Fruit fly (Drosophila melanogaster) whole organism, embryonic: ENCODE data around the gene TpnC25D.

ENCODE experiments used
- Asciz ChIP-seq: fragments of 200-800 bp; sonication (Bioruptor generic); optimal IDR thresholded peaks from 2 replicates; lab custom pipeline; 2017; ENCODE audit warnings: missing biosample characterization, mild to moderate bottlenecking, missing genetic modification characterization, missing genetic modification reagents
- Atf3 ChIP-seq: fragments of 200-800 bp; sonication (Bioruptor generic); optimal IDR thresholded peaks from 3 replicates; lab custom pipeline; 2016; ENCODE audit warnings: missing biosample characterization, missing genetic modification characterization
- BEAF-32 ChIP-seq: fragments of 200-800 bp; sonication (Bioruptor generic); optimal IDR thresholded peaks from 3 replicates; lab custom pipeline; 2017; ENCODE audit warnings: missing biosample characterization, missing genetic modification characterization, mild to moderate bottlenecking, moderate library complexity, missing genetic modification reagents
- CG10654 ChIP-seq: fragments of 200-800 bp; sonication (Bioruptor generic); optimal IDR thresholded peaks from 2 replicates; lab custom pipeline; 2016; ENCODE audit warnings: missing biosample characterization, missing genetic modification characterization
- CG1233 ChIP-seq: fragments of 200-800 bp; sonication (Bioruptor generic); optimal IDR thresholded peaks from 4 replicates; lab custom pipeline; 2018; ENCODE audit warnings: missing biosample characterization, mild to moderate bottlenecking, missing genetic modification characterization
- CG14050 ChIP-seq: fragments of 200-800 bp; sonication (Bioruptor generic); IDR thresholded peaks from 3 replicates; pipeline ENCODE4 v1.3.6; 2022; ENCODE audit warnings: missing biosample characterization, missing genetic modification characterization
- CG14860 ChIP-seq: fragments of 200-800 bp; sonication (Bioruptor generic); IDR thresholded peaks from 3 replicates; pipeline ENCODE4 v1.3.6; 2022; ENCODE audit warnings: missing biosample characterization, missing genetic modification characterization; ENCODE audit not compliant: partially characterized antibody
- CG1647 ChIP-seq: fragments of 200-800 bp; sonication (Bioruptor generic); optimal IDR thresholded peaks from 3 replicates; lab custom pipeline; 2016; ENCODE audit warnings: missing biosample characterization, missing genetic modification characterization
- CG17612 ChIP-seq: fragments of 200-800 bp; sonication (Bioruptor generic); IDR thresholded peaks from 2 replicates; pipeline ENCODE4 v1.3.6; 2022; ENCODE audit warnings: missing biosample characterization, missing genetic modification characterization
- CG18476 ChIP-seq: fragments of 200-800 bp; sonication (Bioruptor generic); optimal IDR thresholded peaks from 2 replicates; lab custom pipeline; 2016; ENCODE audit warnings: missing biosample characterization, mild to moderate bottlenecking, missing genetic modification characterization
- CG2712 ChIP-seq: fragments of 200-800 bp; optimal IDR thresholded peaks from 3 replicates; lab custom pipeline; 2019; ENCODE audit warnings: missing biosample characterization, mild to moderate bottlenecking, missing genetic modification characterization, moderate library complexity
- CG2875 ChIP-seq: fragments of 200-800 bp; sonication (Bioruptor generic); optimal IDR thresholded peaks from 2 replicates; lab custom pipeline; 2017; ENCODE audit warnings: missing biosample characterization, mild to moderate bottlenecking, missing genetic modification characterization, missing genetic modification reagents
- CG31441 ChIP-seq: fragments of 200-800 bp; sonication (Bioruptor generic); IDR thresholded peaks from 2 replicates; pipeline ENCODE4 v1.3.6; 2022; ENCODE audit warnings: missing biosample characterization, missing genetic modification characterization
- CG4404 ChIP-seq: fragments of 200-800 bp; sonication (Bioruptor generic); IDR thresholded peaks from 2 replicates; pipeline ENCODE4 v1.3.6; 2022; ENCODE audit warnings: missing biosample characterization, missing genetic modification characterization
- CG4424 ChIP-seq: fragments of 200-800 bp; sonication (Bioruptor generic); optimal IDR thresholded peaks from 3 replicates; lab custom pipeline; 2016; ENCODE audit warnings: missing biosample characterization, missing genetic modification characterization
- CG4707 ChIP-seq: fragments of 200-800 bp; sonication (Bioruptor generic); optimal IDR thresholded peaks from 2 replicates; lab custom pipeline; 2018; ENCODE audit warnings: missing biosample characterization, mild to moderate bottlenecking, missing genetic modification characterization, moderate library complexity
- CG6254 ChIP-seq: fragments of 200-800 bp; sonication (Bioruptor generic); optimal IDR thresholded peaks from 3 replicates; lab custom pipeline; 2017; ENCODE audit warnings: mild to moderate bottlenecking, missing biosample characterization, missing genetic modification reagents, missing genetic modification characterization
- CG6813 ChIP-seq: fragments of 200-800 bp; sonication (Bioruptor generic); optimal IDR thresholded peaks from 2 replicates; lab custom pipeline; 2017; ENCODE audit warnings: missing biosample characterization, missing genetic modification characterization, mild to moderate bottlenecking, moderate library complexity, missing genetic modification reagents
- CG8924 ChIP-seq: fragments of 200-800 bp; optimal IDR thresholded peaks from 3 replicates; lab custom pipeline; 2019; ENCODE audit warnings: missing biosample characterization, mild to moderate bottlenecking, missing genetic modification characterization, moderate library complexity
- CG9727 ChIP-seq: fragments of 200-800 bp; sonication (Bioruptor generic); optimal IDR thresholded peaks from 3 replicates; lab custom pipeline; 2017; ENCODE audit warnings: missing biosample characterization, mild to moderate bottlenecking, missing genetic modification characterization
- CG9932 ChIP-seq: fragments of 200-800 bp; sonication (Bioruptor generic); IDR thresholded peaks from 2 replicates; pipeline ENCODE4 v1.3.6; 2022; ENCODE audit warnings: missing biosample characterization, missing genetic modification characterization
- CkIIα-i1 ChIP-seq: fragments of 200-800 bp; sonication (Bioruptor generic); IDR thresholded peaks from 2 replicates; pipeline ENCODE4 v1.3.6; 2022; ENCODE audit warnings: missing biosample characterization, missing genetic modification characterization
- D19A ChIP-seq: fragments of 200-800 bp; optimal IDR thresholded peaks from 3 replicates; lab custom pipeline; 2019; ENCODE audit warnings: missing biosample characterization, mild to moderate bottlenecking, missing genetic modification characterization, moderate library complexity
- Eip74EF ChIP-seq, 2 experiments: fragments of 200-800 bp in 1 of 2; fragments of >200 bp in 1 of 2; sonication (Bioruptor generic) in 1 of 2; optimal IDR thresholded peaks; 2 replicates each; lab custom pipeline; 2017 to 2019; ENCODE audit warnings: missing biosample characterization in 2 of 2, missing genetic modification characterization in 2 of 2, mild to moderate bottlenecking in 1 of 2, moderate library complexity in 1 of 2
- HLH3B ChIP-seq: fragments of 200-800 bp; sonication (Bioruptor generic); IDR thresholded peaks from 2 replicates; pipeline ENCODE4 v1.3.6; 2022; ENCODE audit warnings: missing biosample characterization, missing genetic modification characterization
- Hr78 ChIP-seq, 2 experiments: fragments of 200-800 bp in 1 of 2; fragments of >200 bp in 1 of 2; sonication (Bioruptor generic) in 1 of 2; optimal IDR thresholded peaks; 2 replicates each; lab custom pipeline; 2017 to 2019; ENCODE audit warnings: missing biosample characterization in 2 of 2, missing genetic modification characterization in 2 of 2, mild to moderate bottlenecking in 1 of 2, moderate library complexity in 1 of 2
- Lhr ChIP-seq: fragments of 200-800 bp; sonication (Bioruptor generic); optimal IDR thresholded peaks from 3 replicates; lab custom pipeline; 2017; ENCODE audit warnings: mild to moderate bottlenecking, missing biosample characterization, missing genetic modification reagents, missing genetic modification characterization
- Nf-YB ChIP-seq: fragments of 200-800 bp; sonication (Bioruptor generic); optimal IDR thresholded peaks from 3 replicates; lab custom pipeline; 2019; ENCODE audit warnings: missing biosample characterization, mild to moderate bottlenecking, missing genetic modification characterization, moderate library complexity
- PHDP ChIP-seq: fragments of 200-800 bp; sonication (Bioruptor generic); optimal IDR thresholded peaks from 3 replicates; lab custom pipeline; 2018; ENCODE audit warnings: missing biosample characterization, mild to moderate bottlenecking, missing genetic modification characterization, moderate library complexity
- Six4 ChIP-seq: fragments of 200-800 bp; sonication (Bioruptor generic); optimal IDR thresholded peaks from 2 replicates; lab custom pipeline; 2016; ENCODE audit warnings: missing biosample characterization, missing genetic modification characterization
- Xrp1 ChIP-seq: fragments of 200-800 bp; sonication (Bioruptor generic); IDR thresholded peaks from 2 replicates; pipeline ENCODE4 v1.3.6; 2022; ENCODE audit warnings: missing biosample characterization, missing genetic modification characterization
- YL-1 ChIP-seq: fragments of 200-800 bp; sonication (Bioruptor generic); optimal IDR thresholded peaks from 3 replicates; lab custom pipeline; 2017; ENCODE audit warnings: missing biosample characterization, mild to moderate bottlenecking, missing genetic modification characterization
- bowl ChIP-seq: fragments of 200-800 bp; sonication (Bioruptor generic); IDR thresholded peaks from 2 replicates; pipeline ENCODE4 v1.3.6; 2022; ENCODE audit warnings: missing biosample characterization, missing genetic modification characterization
- cato ChIP-seq: fragments of 200-800 bp; sonication (Bioruptor generic); optimal IDR thresholded peaks from 2 replicates; lab custom pipeline; 2016; ENCODE audit warnings: missing biosample characterization, missing genetic modification characterization, borderline replicate concordance
- chn ChIP-seq: fragments of 200-800 bp; sonication (Bioruptor generic); optimal IDR thresholded peaks from 2 replicates; lab custom pipeline; 2016; ENCODE audit warnings: missing biosample characterization, missing genetic modification characterization
- croc ChIP-seq: fragments of 200-800 bp; sonication (Bioruptor generic); conservative IDR thresholded peaks from 3 replicates; pipeline ENCODE4 v1.3.6; 2022; ENCODE audit warnings: missing biosample characterization, missing genetic modification characterization
- eve ChIP-seq, 2 experiments: fragments of >200 bp; optimal IDR thresholded peaks; 2 replicates each; lab custom pipeline; 2017; ENCODE audit warnings: missing biosample characterization in 2 of 2, missing genetic modification characterization in 2 of 2
- gcm ChIP-seq: fragments of 200-800 bp; sonication (Bioruptor generic); optimal IDR thresholded peaks from 2 replicates; lab custom pipeline; 2019; ENCODE audit warnings: missing biosample characterization, mild to moderate bottlenecking, missing genetic modification characterization, moderate library complexity
- gfzf ChIP-seq: fragments of 200-800 bp; sonication (Bioruptor generic); optimal IDR thresholded peaks from 2 replicates; lab custom pipeline; 2016; ENCODE audit warnings: missing biosample characterization, mild to moderate bottlenecking, missing genetic modification characterization, moderate library complexity
- jing ChIP-seq: fragments of 200-800 bp; sonication (Bioruptor generic); optimal IDR thresholded peaks from 2 replicates; lab custom pipeline; 2018; ENCODE audit warnings: missing biosample characterization, mild to moderate bottlenecking, missing genetic modification characterization
- nau ChIP-seq: fragments of 200-800 bp; sonication (Bioruptor generic); optimal IDR thresholded peaks from 3 replicates; lab custom pipeline; 2017; ENCODE audit warnings: missing biosample characterization, mild to moderate bottlenecking, missing genetic modification characterization, missing genetic modification reagents
- sens ChIP-seq: fragments of 200-800 bp; sonication (Bioruptor generic); peaks from one replicate; lab custom pipeline; 2016; ENCODE audit warnings: missing biosample characterization, missing genetic modification characterization
- sisA ChIP-seq: fragments of 200-800 bp; sonication (Bioruptor generic); IDR thresholded peaks from 2 replicates; pipeline ENCODE4 v1.3.6; 2022; ENCODE audit warnings: missing biosample characterization, missing genetic modification characterization
- stwl ChIP-seq: fragments of 200-800 bp; sonication (Bioruptor generic); optimal IDR thresholded peaks from 3 replicates; lab custom pipeline; 2018; ENCODE audit warnings: missing biosample characterization, mild to moderate bottlenecking, missing genetic modification characterization, moderate library complexity
- tgo ChIP-seq: fragments of 200-800 bp; sonication (Bioruptor generic); IDR thresholded peaks from 3 replicates; pipeline ENCODE4 v1.3.6; 2022; ENCODE audit warnings: missing biosample characterization, missing genetic modification characterization
- tll ChIP-seq, 2 experiments: fragments of 200-800 bp in 1 of 2; fragments of >200 bp in 1 of 2; sonication (Bioruptor generic) in 1 of 2; optimal IDR thresholded peaks; 2 replicates each; lab custom pipeline; 2017 to 2019; ENCODE audit warnings: missing biosample characterization in 2 of 2, missing genetic modification characterization in 2 of 2, mild to moderate bottlenecking in 1 of 2, moderate library complexity in 1 of 2
- vvl ChIP-seq: fragments of 200-800 bp; sonication (Bioruptor generic); IDR thresholded peaks from 2 replicates; pipeline ENCODE4 v1.3.6; 2022; ENCODE audit warnings: missing biosample characterization, missing genetic modification characterization
- zen ChIP-seq: fragments of 200-800 bp; sonication (Bioruptor generic); optimal IDR thresholded peaks from 3 replicates; lab custom pipeline; 2018; ENCODE audit warnings: missing biosample characterization, mild to moderate bottlenecking, missing genetic modification characterization, moderate library complexity

TpnC25D gene

dm6 chr2L:5237899-5238566 lies 21.5 kb downstream of the TpnC25D start (continued):
- TF ChIP-seq CG31441 (GFP tag; lab: Robert Waterston, UW) (peak; percentile 85), CG2875 (peak; percentile 65), CG1647 (no peak), CG4404 (peak; percentile 43; the same call in 1 of the 2 replicates), gcm (GFP tag; lab: Kevin White, UChicago) (peak; percentile 87), BEAF-32 (GFP tag; lab: Kevin White, UChicago) (no peak), CG6813 (GFP tag; lab: Kevin White, UChicago) (no peak), Eip74EF (GFP tag; optimal IDR thresholded peaks at IDR 0.05; lab: Kevin White, UChicago) (peak in 1 of 2 experiments; percentile 57), CG9932 (GFP tag; lab: Robert Waterston, UW) (no peak), Asciz (GFP tag; lab: Kevin White, UChicago) (peak; percentile 30), chn (peak; percentile 9), HLH3B (peak; percentile 65), CG4424 (GFP tag; lab: Kevin White, UChicago) (peak; percentile 71), CG4707 (no peak), stwl (tag; lab: Kevin White, UChicago) (peak; percentile 31), CG6254 (GFP tag; lab: Kevin White, UChicago) (peak; percentile 69), cato (GFP tag; lab: Kevin White, UChicago) (peak; percentile 22), CG14860 (GFP tag; lab: Robert Waterston, UW) (no peak), Nf-YB (GFP tag; lab: Kevin White, UChicago) (peak; percentile 36), zen (tag; lab: Kevin White, UChicago) (peak; percentile 90), gfzf (GFP tag; lab: Kevin White, UChicago) (no peak), Six4 (peak; percentile 46), CkIIα-i1 (GFP tag; lab: Robert Waterston, UW) (no peak), CG2712 (tag; lab: Kevin White, UChicago) (peak; percentile 93), sisA (GFP tag; lab: Robert Waterston, UW) (peak; percentile 45), YL-1 (no peak), Hr78 (GFP tag; optimal IDR thresholded peaks at IDR 0.05; lab: Kevin White, UChicago) (peak in 1 of 2 experiments; percentile 73), jing (GFP tag; lab: Kevin White, UChicago) (no peak), CG17612 (GFP tag; lab: Robert Waterston, UW) (no peak), nau (GFP tag; lab: Kevin White, UChicago) (peak; percentile 16), vvl (peak; percentile 81), eve (GFP tag; optimal IDR thresholded peaks at IDR 0.05; lab: Kevin White, UChicago) (peak in 1 of 2 experiments; percentile 70), CG8924 (peak; percentile 81), D19A (tag; lab: Kevin White, UChicago) (peak; percentile 79), CG1233 (GFP tag; lab: Kevin White, UChicago) (peak; percentile 49), croc (peak; percentile 73), Atf3 (GFP tag; lab: Kevin White, UChicago) (no peak), bowl (no peak), tgo (GFP tag; lab: Robert Waterston, UW) (peak; percentile 68; the same call in 2 of the 3 replicates), Xrp1 (GFP tag; lab: Robert Waterston, UW) (peak; percentile 88), CG9727 (peak; percentile 82), CG10654 (GFP tag; lab: Kevin White, UChicago) (peak; percentile 20), Lhr (GFP tag; lab: Kevin White, UChicago) (peak; percentile 8), tll (GFP tag; optimal IDR thresholded peaks at IDR 0.05; lab: Kevin White, UChicago) (no peak), PHDP (tag; lab: Kevin White, UChicago) (peak; percentile 71), CG14050 (no peak), sens (peak; percentile 90), CG18476 (peak; percentile 25)
